Worm (Caenorhabditis elegans) whole organism, L4 larva: ENCODE results near the gene srx-117.

Experiments used
- ama-1 ChIP-seq: fragments of 150-350 bp; optimal IDR thresholded peaks from 2 replicates; lab custom pipeline; 2014; ENCODE audit warnings: inconsistent platforms, mixed read lengths
- ceh-82 ChIP-seq: sonication (generic microtip); optimal IDR thresholded peaks from 2 replicates; lab custom pipeline; 2017; ENCODE audit warnings: missing biosample characterization, missing genetic modification characterization
- lin-13 ChIP-seq: fragments of 150-350 bp; optimal IDR thresholded peaks from 2 replicates; lab custom pipeline; 2014; ENCODE audit warnings: missing biosample characterization, missing genetic modification reagents, missing genetic modification characterization
- nhr-76 ChIP-seq: fragments of 150-350 bp; optimal IDR thresholded peaks from 2 replicates; lab custom pipeline; 2014; ENCODE audit warnings: missing biosample characterization, missing genetic modification characterization

- no peak for TF ChIP-seq nhr-76 (tag; lab: Kevin White, UChicago)
- TF ChIP-seq ama-1 (lab: Kevin White, UChicago), result no peak
- no peak for TF ChIP-seq lin-13 (GFP tag; lab: Kevin White, UChicago)
- TF ChIP-seq ceh-82, result no peak
Measured at ce11 chrV:5621390-5621789, 22.9 kb upstream of the srx-117 start, which contains the start of gene M03E7.1.
